In genomic region chrV:12795196-12795595, ce11 we compare ENCODE assay signal across 1 worm cellular context.
TF ChIP-seq lines count a peak whose summit lies in the region.

Gene ugt-4, minus strand, starts transcription at chrV:12795336.

TF ChIP-seq in whole organism, L4 larva, 104 proteins besides CTCF, POLR2A, EP300 and RAD21 (continued from another document):
- TF ChIP-seq dve-1 (tag; optimal IDR thresholded peaks at IDR 0.05; lab: Kevin White, UChicago; ENCODE audit: insufficient read depth), result peak; percentile 67
- no peak for TF ChIP-seq lin-38 (GFP tag; IDR thresholded peaks at IDR 0.05; lab: Robert Waterston, UW)
- no peak for TF ChIP-seq ceh-20 (GFP tag; IDR thresholded peaks at IDR 0.05; lab: Robert Waterston, UW)
- TF ChIP-seq mep-1 (tag; optimal IDR thresholded peaks at IDR 0.05; lab: Kevin White, UChicago), result no peak
- 0 out of 2 replicates have a peak, but pooled peaks have one; percentile 6 for TF ChIP-seq php-3 (GFP tag; IDR thresholded peaks at IDR 0.05; lab: Robert Waterston, UW)
- no peak for TF ChIP-seq egl-27 (tag; optimal IDR thresholded peaks at IDR 0.05; lab: Kevin White, UChicago)
- no peak for TF ChIP-seq F44E2.7 (GFP tag; IDR thresholded peaks at IDR 0.05; lab: Robert Waterston, UW)
- no peak for TF ChIP-seq skn-1 (tag; optimal IDR thresholded peaks at IDR 0.05; lab: Kevin White, UChicago)
- TF ChIP-seq mxl-2 (GFP tag; conservative IDR thresholded peaks at IDR 0.05; lab: Robert Waterston, UW), result no peak
- TF ChIP-seq unc-62 (GFP tag; optimal IDR thresholded peaks at IDR 0.05 in 1 of 2; lab: Kevin White, UChicago), result peak in 1 of 2 experiments; percentile 80
- no peak for TF ChIP-seq unc-62 (tag; optimal IDR thresholded peaks at IDR 0.05; lab: Kevin White, UChicago)
- no peak for TF ChIP-seq ceh-32 (tag; optimal IDR thresholded peaks at IDR 0.05; lab: Kevin White, UChicago; ENCODE audit: poor library complexity)
- TF ChIP-seq T20F7.1 (GFP tag; optimal IDR thresholded peaks at IDR 0.05; lab: Kevin White, UChicago), result peak; percentile 52
- TF ChIP-seq lir-3 (tag; optimal IDR thresholded peaks at IDR 0.05; lab: Kevin White, UChicago), result no peak
- TF ChIP-seq mxl-3 (GFP tag; optimal IDR thresholded peaks at IDR 0.05; lab: Kevin White, UChicago), result no peak
- no peak for TF ChIP-seq gei-8 (GFP tag; optimal IDR thresholded peaks at IDR 0.05; lab: Kevin White, UChicago)
- TF ChIP-seq zfp-3 (GFP tag; conservative IDR thresholded peaks at IDR 0.05; lab: Robert Waterston, UW), result no peak
- TF ChIP-seq nhr-25 (tag; optimal IDR thresholded peaks at IDR 0.05; lab: Kevin White, UChicago; ENCODE audit: borderline replicate concordance, insufficient read depth), result no peak
- TF ChIP-seq daf-12 (tag; optimal IDR thresholded peaks at IDR 0.05; lab: Kevin White, UChicago), result no peak
- TF ChIP-seq lin-39 (tag; optimal IDR thresholded peaks at IDR 0.05; lab: Kevin White, UChicago), result no peak
- TF ChIP-seq nhr-28 (tag; optimal IDR thresholded peaks at IDR 0.05; lab: Kevin White, UChicago), result peak; percentile 75
- no peak for TF ChIP-seq D1046.2 (GFP tag; IDR thresholded peaks at IDR 0.05; lab: Robert Waterston, UW)
